Fruit fly (Drosophila melanogaster): ENCODE measurements around the gene Alg12.

Gene Alg12

DNA sequence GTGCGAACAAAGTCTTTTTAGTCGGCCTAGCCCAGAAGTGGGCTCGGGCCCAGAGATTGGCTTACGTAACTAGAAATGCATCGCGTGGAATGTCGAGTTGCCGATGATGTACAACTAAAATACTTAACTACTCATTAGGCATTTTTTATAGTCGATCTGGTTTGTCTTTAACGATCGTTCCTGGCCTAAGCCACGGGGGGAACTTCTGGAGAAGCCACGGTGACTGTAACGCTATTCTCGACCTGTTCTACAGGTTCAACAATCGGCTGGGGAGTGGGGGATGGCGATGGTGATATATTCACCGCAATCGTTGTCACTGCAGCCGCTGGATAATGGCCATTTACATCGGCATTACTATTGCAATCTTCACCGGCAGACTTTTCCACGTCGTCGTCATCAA is 10.0 kb upstream of the Alg12 start, which contains the start of gene CG34409:
Gene CG34409 (minus strand): TSS at position 101 of the 400 bp plus-strand sequence.
- TF ChIP-seq CG8478 (optimal IDR thresholded peaks at IDR 0.05) (no peak), psq (optimal IDR thresholded peaks at IDR 0.05) (no peak), Dll (optimal IDR thresholded peaks at IDR 0.05) (no peak), pan (optimal IDR thresholded peaks at IDR 0.05) (no peak), usp (GFP tag; optimal IDR thresholded peaks at IDR 0.05) (no peak), EcR (GFP tag; optimal IDR thresholded peaks at IDR 0.05) (no peak)

dm6 chr3R:9747272-9747874 is 8.9 kb upstream of the Alg12 start, which contains the start of gene CG12948:
Gene CG12948, minus strand, starts transcription at chr3R:9747744.
- TF ChIP-seq psq (optimal IDR thresholded peaks at IDR 0.05): no peak
- peak in 1 of 2 experiments; percentile 4 for TF ChIP-seq EcR (GFP tag; optimal IDR thresholded peaks at IDR 0.05)

dm6 chr3R:9747875-9747899 is 8.6 kb upstream of the Alg12 start, which contains the start of gene PpD3:
Gene PpD3, plus strand, starts transcription at chr3R:9747875.
- no peak for TF ChIP-seq Dll (optimal IDR thresholded peaks at IDR 0.05)

DNA sequence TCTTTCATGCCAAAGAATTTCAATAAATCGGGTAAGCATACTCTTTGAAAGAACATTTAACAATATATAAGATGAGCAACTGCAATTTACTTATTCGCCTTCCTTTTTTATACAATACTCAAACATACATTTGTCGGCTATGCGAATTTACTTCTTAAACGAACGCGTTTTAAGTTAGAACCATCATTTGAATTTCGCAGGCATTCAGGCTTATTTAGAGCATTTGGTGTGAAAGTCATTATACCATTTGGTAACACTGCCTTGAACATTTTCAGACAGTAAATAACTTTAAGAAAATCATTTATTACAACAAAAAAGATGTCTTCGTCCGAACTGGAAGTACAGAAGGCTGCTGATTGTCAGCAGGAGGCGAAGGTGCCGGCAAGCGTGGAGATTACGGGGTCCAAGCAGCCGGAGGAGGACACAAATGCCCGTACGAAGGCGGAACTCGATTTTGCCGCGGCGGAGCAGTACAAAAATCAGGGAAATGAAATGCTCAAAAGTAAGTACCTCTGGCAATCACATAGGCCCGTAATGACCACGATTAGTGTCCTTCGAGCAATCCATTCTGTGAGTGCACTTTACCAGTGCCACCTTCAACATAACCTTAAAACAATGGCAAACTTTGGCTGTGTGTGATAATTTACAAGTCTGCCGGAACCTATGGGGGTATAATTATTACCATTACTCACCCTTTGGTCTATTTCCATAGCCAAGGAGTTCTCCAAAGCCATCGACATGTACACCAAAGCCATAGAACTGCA is 8.2 kb upstream of the Alg12 start:
- TF ChIP-seq CG8478 (optimal IDR thresholded peaks at IDR 0.05) (no peak), pan (optimal IDR thresholded peaks at IDR 0.05) (no peak), Dll (optimal IDR thresholded peaks at IDR 0.05) (no peak), usp (GFP tag; optimal IDR thresholded peaks at IDR 0.05) (no peak), EcR (GFP tag; optimal IDR thresholded peaks at IDR 0.05) (no peak), psq (optimal IDR thresholded peaks at IDR 0.05) (no peak)

DNA sequence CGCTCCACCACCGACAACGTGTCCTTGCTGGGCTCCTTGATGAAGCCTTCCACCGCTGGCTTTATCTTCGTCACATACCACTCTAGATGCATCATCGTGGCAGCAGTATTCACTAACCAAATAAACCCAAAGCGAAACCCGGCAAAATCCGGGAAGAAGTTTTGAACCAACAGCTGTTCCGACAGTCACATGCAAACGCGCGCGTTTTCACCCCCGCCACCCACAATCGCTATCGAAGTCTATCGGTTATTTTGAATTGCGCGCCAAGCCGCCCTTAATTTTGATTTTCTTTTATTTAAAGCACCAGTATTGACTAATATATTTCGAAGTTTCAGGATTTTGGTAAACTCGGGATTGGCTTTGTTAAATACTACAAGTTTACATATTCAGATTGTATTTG is 1.8 kb upstream of the Alg12 start, which contains the start of gene Tti1:
Gene Tti1 (minus strand): TSS at position 200 of the 400 bp plus-strand sequence.
- TF ChIP-seq Dll (optimal IDR thresholded peaks at IDR 0.05) (no peak), EcR (GFP tag; optimal IDR thresholded peaks at IDR 0.05) (no peak), pan (optimal IDR thresholded peaks at IDR 0.05) (no peak), psq (optimal IDR thresholded peaks at IDR 0.05) (no peak), CG8478 (optimal IDR thresholded peaks at IDR 0.05) (no peak), usp (GFP tag; optimal IDR thresholded peaks at IDR 0.05) (no peak)

DNA sequence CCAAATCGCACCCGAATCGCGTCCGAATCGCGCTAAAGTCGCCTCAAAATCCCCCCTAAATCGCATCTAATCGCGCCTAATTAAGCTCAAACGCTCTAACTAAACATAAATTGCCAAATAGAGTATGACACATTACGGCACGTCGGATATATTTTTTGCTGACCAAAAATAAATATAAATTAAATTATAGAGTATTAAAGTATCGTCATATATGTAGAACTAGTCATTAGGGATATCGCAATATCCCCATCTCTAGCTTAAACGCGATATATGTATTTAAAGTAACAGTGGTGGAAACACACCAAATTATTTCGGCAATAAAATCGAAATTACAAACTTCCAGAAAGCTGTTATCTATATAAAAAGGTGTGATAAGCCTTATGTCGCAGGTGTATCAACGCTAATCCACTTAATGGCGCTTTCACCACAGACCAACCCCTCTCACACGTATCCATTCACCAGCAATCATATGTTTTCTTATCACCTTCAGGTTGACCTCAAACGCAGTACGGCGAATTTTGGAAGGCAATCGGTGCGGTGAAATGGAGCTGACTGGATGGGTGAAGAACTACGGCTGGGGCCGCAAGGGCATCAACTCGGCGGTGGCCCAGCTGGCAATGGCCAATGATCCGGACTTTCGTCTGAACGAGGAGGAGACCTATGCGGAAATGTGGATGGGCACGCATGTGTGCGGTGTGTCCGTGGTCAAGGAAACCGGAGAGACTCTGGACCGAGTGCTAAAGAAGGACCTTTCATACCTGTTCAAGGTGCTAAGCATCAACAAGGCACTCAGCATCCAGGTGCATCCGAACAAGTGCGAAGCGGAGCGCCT is 3.3 kb downstream of the Alg12 start, which contains the start of gene Mpi:
Gene Mpi (plus strand): TSS at position 263 of the 832 bp plus-strand sequence.
- TF ChIP-seq psq (optimal IDR thresholded peaks at IDR 0.05) (no peak), Dll (optimal IDR thresholded peaks at IDR 0.05) (no peak), CG8478 (optimal IDR thresholded peaks at IDR 0.05) (no peak), usp (GFP tag; optimal IDR thresholded peaks at IDR 0.05) (no peak), pan (optimal IDR thresholded peaks at IDR 0.05) (no peak), EcR (GFP tag; optimal IDR thresholded peaks at IDR 0.05) (no peak)

- TF ChIP-seq EcR (GFP tag; optimal IDR thresholded peaks at IDR 0.05) (no peak), Dll (optimal IDR thresholded peaks at IDR 0.05) (no peak), CG8478 (optimal IDR thresholded peaks at IDR 0.05) (no peak), usp (GFP tag; optimal IDR thresholded peaks at IDR 0.05) (no peak), pan (optimal IDR thresholded peaks at IDR 0.05) (no peak), psq (optimal IDR thresholded peaks at IDR 0.05) (no peak)
Observed at dm6 chr3R:9762955-9763931, 7.0 kb downstream of the Alg12 start, which contains the start of the genes Snap24 and CG8478. Gene Snap24, minus strand, starts transcription at chr3R:9763150. Gene CG8478, plus strand, starts transcription at chr3R:9763650.

DNA sequence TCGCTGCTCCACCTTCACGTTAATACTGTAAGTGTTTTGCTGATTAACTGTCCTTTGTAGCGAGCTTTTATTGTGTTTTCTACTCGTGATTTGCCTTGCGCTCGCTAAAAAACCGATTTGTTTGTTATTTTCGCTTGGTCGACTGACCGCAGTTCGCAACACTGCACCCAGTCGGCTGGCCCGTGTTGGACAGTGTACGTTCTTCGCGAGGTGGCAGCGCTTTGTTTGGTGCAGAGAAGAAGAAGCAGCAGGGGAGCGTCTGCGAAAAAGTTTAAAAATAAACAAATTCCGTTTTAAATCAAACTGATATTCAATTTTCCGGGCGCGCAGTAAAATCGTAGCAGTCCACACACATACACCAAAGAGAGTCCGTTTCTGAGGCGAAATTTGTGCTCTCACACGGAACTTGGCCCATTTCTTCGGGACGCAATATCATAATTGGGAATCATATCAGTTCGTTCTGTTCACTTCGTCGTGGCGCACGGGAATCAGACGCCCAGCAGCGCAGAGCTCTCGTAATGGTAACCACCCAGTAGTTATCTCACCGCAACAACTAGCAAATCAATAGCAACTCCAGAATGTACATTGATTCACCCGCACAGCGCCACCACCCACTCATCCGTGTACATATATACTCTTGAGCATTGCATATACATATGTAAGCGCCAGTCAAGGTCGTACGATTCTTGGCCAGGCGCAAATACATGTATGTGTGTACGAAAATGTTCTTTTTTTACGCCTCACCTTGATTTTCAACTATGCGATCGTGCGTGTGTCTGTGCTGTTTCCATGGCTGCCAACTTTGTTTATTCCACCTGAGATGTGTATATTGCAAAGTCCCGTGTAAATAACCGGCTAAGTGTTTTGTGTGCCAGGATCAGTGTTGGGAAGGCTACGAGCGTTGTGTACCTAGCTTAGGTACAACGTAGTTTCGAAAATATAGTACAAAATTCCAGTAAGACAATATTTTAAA is 11.6 kb downstream of the Alg12 start, which contains the start of gene Naa80:
Gene Naa80 (plus strand): TSS at position 215 of the 973 bp plus-strand sequence.
- TF ChIP-seq psq (optimal IDR thresholded peaks at IDR 0.05) (no peak), usp (GFP tag; optimal IDR thresholded peaks at IDR 0.05) (no peak), EcR (GFP tag; optimal IDR thresholded peaks at IDR 0.05) (no peak), CG8478 (optimal IDR thresholded peaks at IDR 0.05) (no peak), pan (optimal IDR thresholded peaks at IDR 0.05) (no peak), Dll (optimal IDR thresholded peaks at IDR 0.05) (no peak)

- TF ChIP-seq CG8478 (optimal IDR thresholded peaks at IDR 0.05) (no peak), psq (optimal IDR thresholded peaks at IDR 0.05) (no peak), EcR (GFP tag; optimal IDR thresholded peaks at IDR 0.05) (no peak), usp (GFP tag; optimal IDR thresholded peaks at IDR 0.05) (no peak), Dll (optimal IDR thresholded peaks at IDR 0.05) (no peak), pan (optimal IDR thresholded peaks at IDR 0.05) (no peak)
Observed at dm6 chr3R:9768884-9769283, 12.6 kb downstream of the Alg12 start, which contains the start of gene MED6. Gene MED6, minus strand, starts transcription at chr3R:9768984.

DNA sequence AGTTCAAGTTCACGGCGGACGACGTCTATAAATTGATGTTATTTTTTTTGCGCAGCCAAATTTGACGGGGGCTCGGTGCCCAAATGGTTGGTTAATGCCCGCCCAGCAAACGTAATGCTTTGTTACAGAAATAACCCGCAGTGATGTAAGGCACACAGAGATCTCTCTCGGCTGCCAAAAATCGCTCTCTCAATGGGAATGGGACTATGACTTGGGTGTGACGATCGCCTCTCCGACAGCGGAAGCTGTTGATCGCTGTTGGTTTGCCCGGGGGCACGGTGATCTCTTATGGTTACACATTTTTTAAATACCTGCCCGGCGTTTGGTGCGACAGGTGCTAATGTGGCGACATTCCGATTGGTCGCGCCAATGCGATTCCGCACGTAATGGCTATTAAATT is 13.8 kb downstream of the Alg12 start:
- TF ChIP-seq usp (GFP tag; optimal IDR thresholded peaks at IDR 0.05): no peak
- no peak for TF ChIP-seq psq (optimal IDR thresholded peaks at IDR 0.05)
- TF ChIP-seq Dll (optimal IDR thresholded peaks at IDR 0.05): no peak

All from whole organism.